Fruit fly (Drosophila melanogaster) whole organism, adult: ENCODE measurements around the gene Ir94a.

Experiments used
- CG11617 ChIP-seq: fragments of 200-800 bp; sonication (Bioruptor generic); optimal IDR thresholded peaks from 2 replicates; lab custom pipeline; 2017; ENCODE audit warnings: mild to moderate bottlenecking, missing biosample characterization, missing genetic modification reagents, missing genetic modification characterization
- CG12768 ChIP-seq: fragments of 200-800 bp; sonication (Bioruptor generic); optimal IDR thresholded peaks from 2 replicates; lab custom pipeline; 2017; ENCODE audit warnings: missing biosample characterization, missing genetic modification characterization, mild to moderate bottlenecking, moderate library complexity, missing genetic modification reagents
- CG1620 ChIP-seq: fragments of 200-800 bp; sonication (Bioruptor generic); optimal IDR thresholded peaks from 2 replicates; lab custom pipeline; 2016; ENCODE audit warnings: missing biosample characterization, missing genetic modification characterization
- CG7101 ChIP-seq: fragments of 200-800 bp; sonication (Bioruptor generic); optimal IDR thresholded peaks from 2 replicates; lab custom pipeline; 2018; ENCODE audit warnings: missing biosample characterization, mild to moderate bottlenecking, missing genetic modification characterization, moderate library complexity
- Crg-1 ChIP-seq: fragments of 200-800 bp; sonication (Bioruptor generic); optimal IDR thresholded peaks from 2 replicates; lab custom pipeline; 2016; ENCODE audit warnings: missing biosample characterization, missing genetic modification characterization
- Hr96 ChIP-seq: fragments of 200-800 bp; sonication (Bioruptor generic); optimal IDR thresholded peaks from 2 replicates; lab custom pipeline; 2016; ENCODE audit warnings: missing biosample characterization, missing genetic modification characterization
- Mnt ChIP-seq: fragments of 200-800 bp; sonication (Bioruptor generic); optimal IDR thresholded peaks from 2 replicates; lab custom pipeline; 2016; ENCODE audit warnings: missing biosample characterization, mild to moderate bottlenecking, missing genetic modification characterization
- bab1 ChIP-seq: fragments of 200-800 bp; sonication (Bioruptor generic); optimal IDR thresholded peaks from 3 replicates; lab custom pipeline; 2019; ENCODE audit warnings: missing biosample characterization, mild to moderate bottlenecking, missing genetic modification characterization, moderate library complexity
- cic ChIP-seq: fragments of 200-800 bp; sonication (Bioruptor generic); optimal IDR thresholded peaks from 2 replicates; lab custom pipeline; 2017; ENCODE audit warnings: missing biosample characterization, mild to moderate bottlenecking, missing genetic modification characterization, moderate library complexity
- cnc ChIP-seq, 2 experiments: fragments of >200 bp; optimal IDR thresholded peaks; 2 replicates each; lab custom pipeline; 2017
- ovo ChIP-seq: fragments of 200-800 bp; sonication (Bioruptor generic); optimal IDR thresholded peaks from 2 replicates; lab custom pipeline; 2016; ENCODE audit warnings: missing biosample characterization, missing genetic modification characterization
- pad ChIP-seq: fragments of 200-800 bp; sonication (Bioruptor generic); optimal IDR thresholded peaks from 3 replicates; lab custom pipeline; 2017; ENCODE audit warnings: missing biosample characterization, missing genetic modification characterization, mild to moderate bottlenecking, moderate library complexity, missing genetic modification reagents
- toe ChIP-seq: fragments of 200-800 bp; sonication (Bioruptor generic); optimal IDR thresholded peaks from 2 replicates; lab custom pipeline; 2016; ENCODE audit warnings: missing biosample characterization, missing genetic modification characterization

dm6 chr3R:22150433-22150832 lies 37.2 kb downstream of the Ir94a start:
- TF ChIP-seq CG1620 (GFP tag; lab: Kevin White, UChicago) = no peak
- no peak for TF ChIP-seq CG11617 (GFP tag; lab: Kevin White, UChicago)
- TF ChIP-seq CG7101 (tag; lab: Kevin White, UChicago) = no peak
- TF ChIP-seq toe (GFP tag; lab: Kevin White, UChicago) = no peak
- TF ChIP-seq CG12768 (GFP tag; lab: Kevin White, UChicago) = no peak
- TF ChIP-seq cnc (optimal IDR thresholded peaks at IDR 0.05; lab: Kevin White, UChicago) = no peak
- TF ChIP-seq pad = no peak
- TF ChIP-seq Mnt = no peak
- TF ChIP-seq cic (GFP tag; lab: Kevin White, UChicago) = no peak
- no peak for TF ChIP-seq Hr96 (GFP tag; lab: Kevin White, UChicago)
- no peak for TF ChIP-seq bab1 (GFP tag; lab: Kevin White, UChicago)
- no peak for TF ChIP-seq Crg-1
- no peak for TF ChIP-seq ovo (GFP tag; lab: Kevin White, UChicago)
